Fruit fly (Drosophila melanogaster) whole organism, wandering third instar larva: ENCODE measurements around the gene Polr2D.

ENCODE experiments used
- Abd-B ChIP-seq: fragments of >200 bp; optimal IDR thresholded peaks from 2 replicates; lab custom pipeline; 2017; ENCODE audit warnings: missing biosample characterization, missing genetic modification characterization
- CG32264 ChIP-seq: fragments of 200-800 bp; sonication (Bioruptor generic); optimal IDR thresholded peaks from 2 replicates; lab custom pipeline; 2016; ENCODE audit warnings: missing biosample characterization, missing genetic modification characterization
- CG9705 ChIP-seq: fragments of 200-800 bp; sonication (Bioruptor generic); optimal IDR thresholded peaks from 2 replicates; lab custom pipeline; 2018; ENCODE audit warnings: missing biosample characterization, mild to moderate bottlenecking, missing genetic modification characterization
- CrebA ChIP-seq: fragments of 200-800 bp; sonication (Bioruptor generic); optimal IDR thresholded peaks from 2 replicates; lab custom pipeline; 2016; ENCODE audit warnings: missing biosample characterization, mild to moderate bottlenecking, missing genetic modification characterization, borderline replicate concordance
- Dfd ChIP-seq: fragments of >200 bp; optimal IDR thresholded peaks from 2 replicates; lab custom pipeline; 2017; ENCODE audit warnings: missing biosample characterization, missing genetic modification characterization
- Dif ChIP-seq: fragments of 200-275, 200-300 bp; sonication (Bioruptor generic); optimal IDR thresholded peaks from 2 replicates; lab custom pipeline; 2018; ENCODE audit warnings: missing biosample characterization, missing genetic modification characterization; ENCODE audit not compliant: partially characterized antibody
- GATAd ChIP-seq: sonication (Bioruptor generic); optimal IDR thresholded peaks from 2 replicates; lab custom pipeline; 2016; ENCODE audit warnings: missing biosample characterization, missing genetic modification characterization
- HLH106 ChIP-seq: fragments of 200-800 bp; optimal IDR thresholded peaks from 3 replicates; lab custom pipeline; 2019; ENCODE audit warnings: missing biosample characterization, mild to moderate bottlenecking, missing genetic modification characterization, moderate library complexity
- Hnf4 ChIP-seq: fragments of 200-800 bp; sonication (Bioruptor generic); optimal IDR thresholded peaks from 2 replicates; lab custom pipeline; 2016; ENCODE audit warnings: missing biosample characterization, mild to moderate bottlenecking, missing genetic modification characterization
- Hr78 ChIP-seq: fragments of >200 bp; optimal IDR thresholded peaks from 2 replicates; lab custom pipeline; 2017; ENCODE audit warnings: missing biosample characterization, missing genetic modification characterization
- Hr83 ChIP-seq: fragments of 200-300 bp; sonication (Bioruptor generic); optimal IDR thresholded peaks from 2 replicates; lab custom pipeline; 2016; ENCODE audit warnings: missing biosample characterization, mild to moderate bottlenecking, missing genetic modification characterization, moderate library complexity; ENCODE audit not compliant: poor library complexity, severe bottlenecking
- Jra ChIP-seq: sonication (Bioruptor generic); optimal IDR thresholded peaks from 2 replicates; lab custom pipeline; 2016; ENCODE audit warnings: missing biosample characterization, missing genetic modification characterization
- Mio ChIP-seq: sonication (Bioruptor generic); optimal IDR thresholded peaks from 2 replicates; lab custom pipeline; 2016; ENCODE audit warnings: missing biosample characterization, missing genetic modification characterization
- Myc ChIP-seq: fragments of >200 bp; optimal IDR thresholded peaks from 2 replicates; lab custom pipeline; 2017
- N ChIP-seq: fragments of >200 bp; optimal IDR thresholded peaks from 2 replicates; lab custom pipeline; 2018; ENCODE audit warnings: missing biosample characterization, missing external identifiers, missing genetic modification characterization
- OdsH ChIP-seq: fragments of 200-800 bp; sonication (Bioruptor generic); optimal IDR thresholded peaks from 2 replicates; lab custom pipeline; 2016; ENCODE audit warnings: missing biosample characterization, mild to moderate bottlenecking, missing genetic modification characterization
- Rel ChIP-seq, 2 experiments: fragments of 200-800 bp; sonication (Bioruptor generic) in 1 of 2; optimal IDR thresholded peaks; 2 replicates in 1 of 2; 3 replicates in 1 of 2; lab custom pipeline; 2016 to 2019; ENCODE audit warnings: mild to moderate bottlenecking in 2 of 2, missing biosample characterization in 2 of 2, missing genetic modification characterization in 2 of 2, moderate library complexity in 1 of 2
- Vsx2 ChIP-seq: fragments of 200-300, 225-300 bp; sonication (Bioruptor generic); optimal IDR thresholded peaks from 2 replicates; lab custom pipeline; 2018; ENCODE audit warnings: missing biosample characterization, missing genetic modification characterization; ENCODE audit not compliant: partially characterized antibody
- br ChIP-seq: fragments of 200-800 bp; sonication (Bioruptor generic); optimal IDR thresholded peaks from 2 replicates; lab custom pipeline; 2016; ENCODE audit warnings: missing biosample characterization, missing genetic modification characterization
- brk ChIP-seq: fragments of 200-800 bp; sonication (Bioruptor generic); optimal IDR thresholded peaks from 2 replicates; lab custom pipeline; 2016; ENCODE audit warnings: missing biosample characterization, mild to moderate bottlenecking, missing genetic modification characterization
- dl ChIP-seq, 2 experiments: fragments of 175-275, 200-275 bp in 1 of 2; fragments of 200-275 bp in 1 of 2; sonication (Bioruptor generic); optimal IDR thresholded peaks; lab custom pipeline; 2018; ENCODE audit warnings: mild to moderate bottlenecking in 2 of 2, missing biosample characterization in 2 of 2, missing genetic modification characterization in 2 of 2, moderate library complexity in 2 of 2; ENCODE audit not compliant: partially characterized antibody in 2 of 2, insufficient read depth in 1 of 2
- dmrt93B ChIP-seq: fragments of 200-800 bp; sonication (Bioruptor generic); optimal IDR thresholded peaks from 2 replicates; lab custom pipeline; 2018; ENCODE audit warnings: missing biosample characterization, mild to moderate bottlenecking, missing genetic modification characterization
- dsf ChIP-seq: sonication (Bioruptor generic); optimal IDR thresholded peaks from 2 replicates; lab custom pipeline; 2016; ENCODE audit warnings: missing biosample characterization, missing genetic modification characterization, borderline replicate concordance
- ey ChIP-seq: fragments of 200-800 bp; sonication (Bioruptor generic); optimal IDR thresholded peaks from 2 replicates; lab custom pipeline; 2016; ENCODE audit warnings: missing biosample characterization, missing genetic modification characterization
- foxo ChIP-seq, 2 experiments: fragments of 200-800 bp; sonication (Bioruptor generic); optimal IDR thresholded peaks; 2 replicates in 1 of 2; 3 replicates in 1 of 2; lab custom pipeline; 2016 to 2017; ENCODE audit warnings: missing biosample characterization in 2 of 2, missing genetic modification characterization in 2 of 2
- fru ChIP-seq: fragments of 200-800 bp; sonication (Bioruptor generic); optimal IDR thresholded peaks from 3 replicates; lab custom pipeline; 2016; ENCODE audit warnings: missing biosample characterization, mild to moderate bottlenecking, missing genetic modification characterization
- h ChIP-seq: fragments of 200-800 bp; sonication (Bioruptor generic); optimal IDR thresholded peaks from 3 replicates; lab custom pipeline; 2016; ENCODE audit warnings: missing biosample characterization, mild to moderate bottlenecking, missing genetic modification characterization
- jim ChIP-seq: fragments of 175-275, 200-325 bp; sonication (Bioruptor generic); optimal IDR thresholded peaks from 2 replicates; lab custom pipeline; 2016; ENCODE audit warnings: missing biosample characterization, mild to moderate bottlenecking, missing genetic modification characterization
- lola ChIP-seq: fragments of >200 bp; optimal IDR thresholded peaks from 2 replicates; lab custom pipeline; 2017; ENCODE audit warnings: missing biosample characterization, missing genetic modification characterization
- pan ChIP-seq: fragments of >200 bp; optimal IDR thresholded peaks from 2 replicates; lab custom pipeline; 2017
- psq ChIP-seq: fragments of 200-800 bp; sonication (Bioruptor generic); optimal IDR thresholded peaks from 3 replicates; lab custom pipeline; 2017; ENCODE audit warnings: missing biosample characterization, mild to moderate bottlenecking, missing genetic modification characterization, moderate library complexity
- rgr ChIP-seq: fragments of 200-800 bp; sonication (Bioruptor generic); optimal IDR thresholded peaks from 3 replicates; lab custom pipeline; 2016; ENCODE audit warnings: missing biosample characterization, mild to moderate bottlenecking, missing genetic modification characterization
- sage ChIP-seq: fragments of 200-800 bp; sonication (Bioruptor generic); optimal IDR thresholded peaks from 2 replicates; lab custom pipeline; 2016; ENCODE audit warnings: missing biosample characterization, mild to moderate bottlenecking, missing genetic modification characterization
- sv ChIP-seq: fragments of 200-800 bp; sonication (Bioruptor generic); optimal IDR thresholded peaks from 3 replicates; lab custom pipeline; 2016; ENCODE audit warnings: missing biosample characterization, missing genetic modification characterization
- tai ChIP-seq: sonication (Bioruptor generic); optimal IDR thresholded peaks from 2 replicates; lab custom pipeline; 2016; ENCODE audit warnings: missing biosample characterization, missing genetic modification characterization
- usp ChIP-seq: fragments of >200 bp; optimal IDR thresholded peaks from 2 replicates; lab custom pipeline; 2017; ENCODE audit warnings: missing biosample characterization, missing genetic modification characterization
- woc ChIP-seq: sonication (Bioruptor generic); optimal IDR thresholded peaks from 2 replicates; lab custom pipeline; 2016; ENCODE audit warnings: missing biosample characterization, mild to moderate bottlenecking, missing genetic modification characterization

The Polr2D gene

DNA sequence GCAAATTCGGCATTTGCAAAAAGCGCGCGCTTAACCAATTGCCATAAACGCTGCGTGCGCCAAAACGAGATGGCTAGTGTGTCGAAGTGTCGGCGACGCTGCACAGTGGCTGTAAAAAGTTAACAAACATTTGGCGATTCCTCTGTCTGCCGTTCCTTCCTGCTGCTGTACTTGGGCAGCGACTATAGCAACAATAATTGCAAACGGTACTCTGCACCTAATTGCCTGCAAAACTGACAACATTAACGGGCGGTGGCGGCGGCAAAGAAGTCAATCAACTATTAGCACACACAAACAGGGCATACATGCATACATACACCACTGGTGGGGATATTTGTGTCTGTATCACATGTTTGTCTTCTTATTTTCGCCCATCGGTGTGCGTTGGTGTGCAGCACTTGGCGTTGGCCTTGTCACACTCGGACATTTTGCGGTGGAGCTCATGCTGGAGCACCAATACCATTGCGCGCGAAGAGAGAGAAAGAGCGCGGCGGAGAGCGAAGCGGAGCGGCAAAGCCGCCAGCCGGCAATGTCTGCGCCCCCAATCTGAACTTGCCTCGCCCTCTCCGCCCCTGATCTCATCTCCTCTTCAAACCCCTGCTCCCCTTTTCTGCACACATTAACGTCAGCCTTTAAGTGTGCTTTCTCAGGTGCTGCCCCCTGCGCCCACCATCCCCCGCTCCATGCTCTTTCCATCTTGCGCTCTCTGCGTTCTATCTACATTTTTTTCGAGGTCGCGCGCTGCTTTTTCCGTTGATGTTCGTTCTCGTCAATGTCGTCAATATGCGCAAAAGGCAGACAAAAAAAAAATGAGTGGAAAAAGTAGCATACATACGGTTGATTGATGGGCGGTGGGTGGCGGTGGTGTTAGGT lies 10.9 kb downstream of the Polr2D start:
- TF ChIP-seq sage (no peak), usp (GFP tag; lab: Kevin White, UChicago) (no peak), N (GFP tag; lab: Kevin White, UChicago) (peak; percentile 70), Dfd (GFP tag; lab: Kevin White, UChicago) (no peak), tai (no peak), CG9705 (GFP tag; lab: Kevin White, UChicago) (no peak), Mio (GFP tag; lab: Kevin White, UChicago) (no peak), Myc (no peak), br (GFP tag; lab: Kevin White, UChicago) (peak; percentile 31), Hnf4 (GFP tag; lab: Kevin White, UChicago) (peak; percentile 31), h (GFP tag; lab: Kevin White, UChicago) (peak; percentile 73), pan (lab: Kevin White, UChicago) (no peak), Dif (GFP tag; lab: Kevin White, UChicago) (peak; percentile 97), Hr83 (GFP tag; lab: Kevin White, UChicago) (peak; percentile 86), Jra (GFP tag; lab: Kevin White, UChicago) (peak; percentile 16), GATAd (GFP tag; lab: Kevin White, UChicago) (no peak), foxo (GFP tag; optimal IDR thresholded peaks at IDR 0.05; lab: Kevin White, UChicago) (peak in 1 of 2 experiments; percentile 23), rgr (peak; percentile 33), Vsx2 (GFP tag; lab: Kevin White, UChicago) (no peak), jim (GFP tag; lab: Kevin White, UChicago) (no peak), Abd-B (peak; percentile 16), dl (GFP tag; optimal IDR thresholded peaks at IDR 0.05; lab: Kevin White, UChicago; ENCODE audit: insufficient read depth in 1 of 2, partially characterized antibody in 2 of 2) (peak; percentile 94 to 97), woc (peak; percentile 49), sv (GFP tag; lab: Kevin White, UChicago) (no peak), Rel (GFP tag; optimal IDR thresholded peaks at IDR 0.05; lab: Kevin White, UChicago) (no peak), Rel (tag; optimal IDR thresholded peaks at IDR 0.05; lab: Kevin White, UChicago) (peak; percentile 91), HLH106 (tag; lab: Kevin White, UChicago) (peak; percentile 18), CG32264 (GFP tag; lab: Kevin White, UChicago) (no peak), psq (peak; percentile 91), lola (GFP tag; lab: Kevin White, UChicago) (no peak), CrebA (no peak), dmrt93B (no peak), OdsH (GFP tag; lab: Kevin White, UChicago) (peak; percentile 22), fru (GFP tag; lab: Kevin White, UChicago) (peak; percentile 40), Hr78 (GFP tag; lab: Kevin White, UChicago) (peak; percentile 36)

DNA sequence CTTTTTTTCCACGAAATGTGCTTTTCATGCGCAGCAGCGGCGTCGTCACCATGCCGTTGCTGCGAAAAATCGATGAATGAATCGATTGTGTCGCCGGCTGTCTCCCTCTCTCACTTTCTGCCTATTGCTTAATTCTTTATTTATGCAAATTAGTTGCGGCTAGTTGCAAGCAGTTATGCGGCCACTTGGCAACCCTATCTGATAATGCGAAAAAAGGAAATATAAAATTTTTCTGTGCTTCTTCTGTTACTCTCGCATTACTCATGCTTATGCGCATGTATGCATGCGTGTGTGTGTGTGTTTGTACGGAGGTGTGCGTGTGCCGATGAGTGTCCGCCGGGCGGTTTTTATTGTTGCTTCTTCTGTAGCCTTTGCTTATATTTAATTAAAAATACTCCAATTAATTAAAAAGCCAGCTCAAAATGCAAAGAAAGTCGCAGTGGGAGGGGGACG lies 11.5 kb downstream of the Polr2D start:
- TF ChIP-seq h (GFP tag; lab: Kevin White, UChicago) (no peak), Rel (GFP tag; optimal IDR thresholded peaks at IDR 0.05; lab: Kevin White, UChicago) (peak; percentile 30), Rel (tag; optimal IDR thresholded peaks at IDR 0.05; lab: Kevin White, UChicago) (no peak), sv (GFP tag; lab: Kevin White, UChicago) (no peak), Jra (GFP tag; lab: Kevin White, UChicago) (peak; percentile 59), brk (peak; percentile 9), Vsx2 (GFP tag; lab: Kevin White, UChicago) (no peak), OdsH (GFP tag; lab: Kevin White, UChicago) (no peak), dmrt93B (no peak), br (GFP tag; lab: Kevin White, UChicago) (peak; percentile 19), Mio (GFP tag; lab: Kevin White, UChicago) (no peak), woc (no peak), Hr83 (GFP tag; lab: Kevin White, UChicago) (no peak), CG9705 (GFP tag; lab: Kevin White, UChicago) (no peak), dsf (GFP tag; lab: Kevin White, UChicago) (no peak), foxo (GFP tag; optimal IDR thresholded peaks at IDR 0.05; lab: Kevin White, UChicago) (peak in 1 of 2 experiments; percentile 51), lola (GFP tag; lab: Kevin White, UChicago) (no peak), HLH106 (tag; lab: Kevin White, UChicago) (peak; percentile 29), Abd-B (no peak), ey (GFP tag; lab: Kevin White, UChicago) (peak; percentile 45), rgr (peak; percentile 41), fru (GFP tag; lab: Kevin White, UChicago) (peak; percentile 7), Hnf4 (GFP tag; lab: Kevin White, UChicago) (no peak)
